ENCODE assay signal across 4 worm cellular contexts in the genomic region with DNA sequence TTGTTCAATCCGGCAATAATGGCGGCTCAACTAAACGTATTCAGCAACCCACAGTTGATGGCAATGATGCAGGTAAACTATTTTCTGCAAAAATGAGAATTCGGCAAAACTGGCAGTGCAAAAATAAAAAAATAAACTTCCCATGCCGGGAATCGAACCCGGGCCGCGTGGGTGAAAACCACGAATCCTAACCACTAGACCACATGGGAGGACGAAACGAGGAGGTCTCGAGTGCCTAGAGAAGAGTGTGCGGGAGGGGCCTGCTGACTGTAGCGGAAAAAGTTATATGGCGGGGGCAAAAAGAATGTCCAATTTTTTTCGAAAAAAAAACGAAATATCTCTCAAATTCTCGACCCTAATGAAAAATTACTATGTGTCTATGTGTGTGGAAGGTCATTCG.
TF ChIP-seq lines count a peak whose summit lies in the region.

No protein-coding gene starts in this region.

TF ChIP-seq in whole organism, L2 larva, 48 proteins besides CTCF, POLR2A, EP300 and RAD21 (continues in another document):
- TF ChIP-seq snpc-4 (tag; optimal IDR thresholded peaks at IDR 0.05; lab: Kevin White, UChicago) (no peak), C34F6.9 (tag; optimal IDR thresholded peaks at IDR 0.05; lab: Kevin White, UChicago) (no peak), sma-9 (GFP tag; optimal IDR thresholded peaks at IDR 0.05; lab: Kevin White, UChicago) (peak; percentile 42), sma-9 (tag; optimal IDR thresholded peaks at IDR 0.05; lab: Kevin White, UChicago) (no peak), nhr-129 (tag; optimal IDR thresholded peaks at IDR 0.05; lab: Kevin White, UChicago) (peak; percentile 66), aly-2 (tag; optimal IDR thresholded peaks at IDR 0.05; lab: Kevin White, UChicago) (no peak), egl-27 (tag; optimal IDR thresholded peaks at IDR 0.05; lab: Kevin White, UChicago) (no peak), ztf-11 (tag; optimal IDR thresholded peaks at IDR 0.05; lab: Kevin White, UChicago) (no peak), crh-2 (tag; optimal IDR thresholded peaks at IDR 0.05; lab: Kevin White, UChicago) (peak; percentile 9), dmd-4 (tag; optimal IDR thresholded peaks at IDR 0.05; lab: Kevin White, UChicago) (no peak), nhr-21 (tag; optimal IDR thresholded peaks at IDR 0.05; lab: Kevin White, UChicago) (peak; percentile 23), nhr-77 (tag; optimal IDR thresholded peaks at IDR 0.05; lab: Kevin White, UChicago) (no peak), fos-1 (tag; optimal IDR thresholded peaks at IDR 0.05; lab: Kevin White, UChicago) (peak; percentile 19), gmeb-1 (tag; optimal IDR thresholded peaks at IDR 0.05; lab: Kevin White, UChicago) (peak; percentile 63), unc-55 (GFP tag; optimal IDR thresholded peaks at IDR 0.05; lab: Kevin White, UChicago) (peak; percentile 42), sma-3 (GFP tag; optimal IDR thresholded peaks at IDR 0.05; lab: Kevin White, UChicago) (peak; percentile 49), lsy-2 (tag; optimal IDR thresholded peaks at IDR 0.05; lab: Kevin White, UChicago) (peak; percentile 10 to 20), nhr-25 (tag; optimal IDR thresholded peaks at IDR 0.05; lab: Kevin White, UChicago) (peak; percentile 10), alr-1 (tag; optimal IDR thresholded peaks at IDR 0.05; lab: Kevin White, UChicago) (no peak), mdl-1 (tag; optimal IDR thresholded peaks at IDR 0.05; lab: Kevin White, UChicago) (no peak), F13H6.1 (tag; optimal IDR thresholded peaks at IDR 0.05; lab: Kevin White, UChicago) (peak; percentile 6), lin-13 (GFP tag; optimal IDR thresholded peaks at IDR 0.05; lab: Kevin White, UChicago) (peak; percentile 50)

TF ChIP-seq in whole organism, L4 larva, 104 proteins besides CTCF, POLR2A, EP300 and RAD21 (continues in another document):
- TF ChIP-seq F26F4.8 (GFP tag; conservative IDR thresholded peaks at IDR 0.05; lab: Robert Waterston, UW) (0 out of 2 replicates have a peak, but pooled peaks have one; percentile 50), T20F7.1 (GFP tag; optimal IDR thresholded peaks at IDR 0.05; lab: Kevin White, UChicago) (no peak), nhr-76 (tag; optimal IDR thresholded peaks at IDR 0.05; lab: Kevin White, UChicago) (no peak), ces-1 (GFP tag; optimal IDR thresholded peaks at IDR 0.05; lab: Kevin White, UChicago) (no peak), egl-43 (GFP tag; IDR thresholded peaks at IDR 0.05; lab: Robert Waterston, UW) (peak; percentile 85), fkh-10 (GFP tag; optimal IDR thresholded peaks at IDR 0.05; lab: Kevin White, UChicago) (no peak), aly-2 (tag; optimal IDR thresholded peaks at IDR 0.05; lab: Kevin White, UChicago) (no peak), F37D6.2 (tag; optimal IDR thresholded peaks at IDR 0.05; lab: Kevin White, UChicago) (no peak), daf-8 (GFP tag; IDR thresholded peaks at IDR 0.05; lab: Robert Waterston, UW) (no peak), daf-19 (GFP tag; conservative IDR thresholded peaks at IDR 0.05; lab: Robert Waterston, UW) (no peak), lin-29 (GFP tag; IDR thresholded peaks at IDR 0.05; lab: Robert Waterston, UW) (no peak), duxl-1 (tag; optimal IDR thresholded peaks at IDR 0.05; lab: Kevin White, UChicago; ENCODE audit: poor library complexity) (peak; percentile 54), nhr-6 (tag; optimal IDR thresholded peaks at IDR 0.05; lab: Kevin White, UChicago) (no peak), madf-9 (GFP tag; conservative IDR thresholded peaks at IDR 0.05; lab: Robert Waterston, UW) (peak; percentile 80), hif-1 (tag; optimal IDR thresholded peaks at IDR 0.05; lab: Kevin White, UChicago) (no peak), pqm-1 (tag; optimal IDR thresholded peaks at IDR 0.05; lab: Kevin White, UChicago) (no peak), hlh-30 (tag; optimal IDR thresholded peaks at IDR 0.05; lab: Kevin White, UChicago; ENCODE audit: insufficient read depth) (peak; percentile 59), spr-1 (tag; optimal IDR thresholded peaks at IDR 0.05; lab: Kevin White, UChicago) (peak; percentile 5), unc-62 (GFP tag; optimal IDR thresholded peaks at IDR 0.05 in 1 of 2; lab: Kevin White, UChicago) (no peak), unc-62 (tag; optimal IDR thresholded peaks at IDR 0.05; lab: Kevin White, UChicago) (no peak), ZK337.2 (GFP tag; IDR thresholded peaks at IDR 0.05; lab: Robert Waterston, UW) (peak; percentile 38; the same call in 1 of the 2 replicates), dmd-9 (GFP tag; IDR thresholded peaks at IDR 0.05; lab: Robert Waterston, UW) (no peak), Y105C5A.15 (GFP tag; IDR thresholded peaks at IDR 0.05; lab: Robert Waterston, UW) (no peak)

TF ChIP-seq in whole organism, late embryonic, 69 proteins besides CTCF, POLR2A, EP300 and RAD21 (continues in another document):
- TF ChIP-seq eyg-1 (tag; optimal IDR thresholded peaks at IDR 0.05; lab: Kevin White, UChicago) (peak; percentile 37), hlh-30 (tag; optimal IDR thresholded peaks at IDR 0.05; lab: Kevin White, UChicago; ENCODE audit: insufficient read depth) (no peak), sox-2 (GFP tag; IDR thresholded peaks at IDR 0.05; lab: Robert Waterston, UW) (peak; percentile 43; the same call in 1 of the 2 replicates), fax-1 (tag; optimal IDR thresholded peaks at IDR 0.05; lab: Kevin White, UChicago) (peak; percentile 29), pros-1 (tag; optimal IDR thresholded peaks at IDR 0.05; lab: Kevin White, UChicago) (no peak), ceh-45 (GFP tag; IDR thresholded peaks at IDR 0.05; lab: Robert Waterston, UW) (no peak; the same call in 1 of the 2 replicates), ceh-31 (tag; optimal IDR thresholded peaks at IDR 0.05; lab: Kevin White, UChicago) (peak; percentile 43), fkh-10 (GFP tag; optimal IDR thresholded peaks at IDR 0.05; lab: Kevin White, UChicago) (peak; percentile 36), unc-42 (tag; optimal IDR thresholded peaks at IDR 0.05; lab: Kevin White, UChicago) (peak; percentile 1), hlh-6 (tag; optimal IDR thresholded peaks at IDR 0.05; lab: Kevin White, UChicago) (peak; percentile 80), ets-4 (tag; optimal IDR thresholded peaks at IDR 0.05; lab: Kevin White, UChicago) (no peak), tbx-7 (tag; optimal IDR thresholded peaks at IDR 0.05; lab: Kevin White, UChicago) (peak; percentile 32), sdc-2 (tag; optimal IDR thresholded peaks at IDR 0.05; lab: Kevin White, UChicago) (peak; percentile 59), ceh-48 (tag; optimal IDR thresholded peaks at IDR 0.05; lab: Kevin White, UChicago) (peak; percentile 54), F13H6.1 (tag; optimal IDR thresholded peaks at IDR 0.05; lab: Kevin White, UChicago) (peak; percentile 42), rnt-1 (tag; optimal IDR thresholded peaks at IDR 0.05; lab: Kevin White, UChicago) (peak; percentile 50), ahr-1 (tag; optimal IDR thresholded peaks at IDR 0.05; lab: Kevin White, UChicago) (peak; percentile 29), C08G9.2 (tag; optimal IDR thresholded peaks at IDR 0.05; lab: Kevin White, UChicago) (peak; percentile 68), ceh-19 (GFP tag; optimal IDR thresholded peaks at IDR 0.05; lab: Kevin White, UChicago) (peak; percentile 60), unc-86 (tag; optimal IDR thresholded peaks at IDR 0.05; lab: Kevin White, UChicago) (peak; percentile 28), dve-1 (tag; optimal IDR thresholded peaks at IDR 0.05; lab: Kevin White, UChicago) (no peak), gmeb-2 (tag; optimal IDR thresholded peaks at IDR 0.05; lab: Kevin White, UChicago) (peak; percentile 74), C38D4.7 (GFP tag; optimal IDR thresholded peaks at IDR 0.05; lab: Kevin White, UChicago) (peak; percentile 58), pqm-1 (tag; optimal IDR thresholded peaks at IDR 0.05; lab: Kevin White, UChicago) (no peak)

TF ChIP-seq in whole organism, mixed stage, embryonic, 35 proteins besides CTCF, POLR2A, EP300 and RAD21:
- TF ChIP-seq sptf-1 (tag; optimal IDR thresholded peaks at IDR 0.05; lab: Kevin White, UChicago) (peak; percentile 91), mls-2 (tag; optimal IDR thresholded peaks at IDR 0.05; lab: Kevin White, UChicago) (peak; percentile 82), ces-1 (GFP tag; optimal IDR thresholded peaks at IDR 0.05; lab: Kevin White, UChicago) (peak; percentile 7), nhr-12 (tag; optimal IDR thresholded peaks at IDR 0.05; lab: Kevin White, UChicago) (no peak), elt-1 (tag; optimal IDR thresholded peaks at IDR 0.05; lab: Kevin White, UChicago; ENCODE audit: borderline replicate concordance, insufficient read depth) (no peak), nhr-2 (tag; optimal IDR thresholded peaks at IDR 0.05; lab: Kevin White, UChicago) (no peak), snpc-4 (tag; optimal IDR thresholded peaks at IDR 0.05; lab: Kevin White, UChicago) (no peak), bed-3 (GFP tag; optimal IDR thresholded peaks at IDR 0.05; lab: Kevin White, UChicago) (peak; percentile 58), ceh-83 (GFP tag; optimal IDR thresholded peaks at IDR 0.05; lab: Kevin White, UChicago) (peak; percentile 82), unc-39 (tag; optimal IDR thresholded peaks at IDR 0.05; lab: Kevin White, UChicago) (no peak), hlh-1 (tag; optimal IDR thresholded peaks at IDR 0.05; lab: Kevin White, UChicago) (no peak), ham-2 (GFP tag; optimal IDR thresholded peaks at IDR 0.05; lab: Kevin White, UChicago) (peak; percentile 31), drap-1 (GFP tag; optimal IDR thresholded peaks at IDR 0.05; lab: Kevin White, UChicago) (peak; percentile 75), ceh-43 (GFP tag; optimal IDR thresholded peaks at IDR 0.05; lab: Kevin White, UChicago) (peak; percentile 65), flh-1 (GFP tag; optimal IDR thresholded peaks at IDR 0.05; lab: Kevin White, UChicago) (peak; percentile 67), lsy-2 (tag; optimal IDR thresholded peaks at IDR 0.05; lab: Kevin White, UChicago) (no peak), unc-120 (tag; optimal IDR thresholded peaks at IDR 0.05; lab: Kevin White, UChicago; ENCODE audit: poor library complexity, severe bottlenecking) (peak; percentile 54), unc-62 (GFP tag; optimal IDR thresholded peaks at IDR 0.05; lab: Kevin White, UChicago) (no peak), lin-32 (GFP tag; optimal IDR thresholded peaks at IDR 0.05; lab: Kevin White, UChicago) (peak; percentile 61), cnd-1 (tag; optimal IDR thresholded peaks at IDR 0.05; lab: Kevin White, UChicago) (peak; percentile 81), nhr-237 (tag; optimal IDR thresholded peaks at IDR 0.05; lab: Kevin White, UChicago) (no peak), sem-2 (GFP tag; optimal IDR thresholded peaks at IDR 0.05; lab: Kevin White, UChicago) (peak; percentile 70), tbx-8 (GFP tag; optimal IDR thresholded peaks at IDR 0.05; lab: Kevin White, UChicago) (no peak), zip-8 (tag; optimal IDR thresholded peaks at IDR 0.05; lab: Kevin White, UChicago) (no peak), M03D4.4 (tag; optimal IDR thresholded peaks at IDR 0.05; lab: Kevin White, UChicago) (peak; percentile 81), lin-13 (tag; optimal IDR thresholded peaks at IDR 0.05; lab: Kevin White, UChicago) (peak; percentile 3)
TF ChIP-seq in whole organism, mixed stage, embryonic: peak in this region for 15.
